Fruit fly (Drosophila melanogaster) S2 (cell line): ENCODE measurements around the gene Ilp7.

Experiments used
- CG8478 ChIP-seq: fragments of >200 bp; optimal IDR thresholded peaks from 2 replicates; lab custom pipeline; 2018
- CTCF ChIP-seq, 2 experiments: fragments of >200 bp; optimal IDR thresholded peaks; 2 replicates each; lab custom pipeline; 2018

Ilp7 gene

dm6 chrX:3681729-3682482 lies 14.5 kb downstream of the Ilp7 start:
- no peak for TF ChIP-seq CTCF (optimal IDR thresholded peaks at IDR 0.05; lab: Kevin White, UChicago)
- no peak for TF ChIP-seq CG8478 (lab: Kevin White, UChicago)

- TF ChIP-seq CTCF (optimal IDR thresholded peaks at IDR 0.05; lab: Kevin White, UChicago) (no peak), CG8478 (lab: Kevin White, UChicago) (no peak)
Measured at dm6 chrX:3682483-3682813, 15.0 kb downstream of the Ilp7 start.

dm6 chrX:3684809-3685533 lies 17.6 kb downstream of the Ilp7 start:
- TF ChIP-seq CTCF (optimal IDR thresholded peaks at IDR 0.05; lab: Kevin White, UChicago) = no peak
- TF ChIP-seq CG8478 (lab: Kevin White, UChicago) = no peak

- TF ChIP-seq CG8478 (lab: Kevin White, UChicago) = no peak
- no peak for TF ChIP-seq CTCF (optimal IDR thresholded peaks at IDR 0.05; lab: Kevin White, UChicago)
Measured at dm6 chrX:3685534-3685922, 18.1 kb downstream of the Ilp7 start.

- TF ChIP-seq CTCF (optimal IDR thresholded peaks at IDR 0.05; lab: Kevin White, UChicago) (no peak), CG8478 (lab: Kevin White, UChicago) (no peak)
Measured at dm6 chrX:3686469-3687410, 19.3 kb downstream of the Ilp7 start.

- TF ChIP-seq CG8478 (lab: Kevin White, UChicago) = no peak
- TF ChIP-seq CTCF (optimal IDR thresholded peaks at IDR 0.05; lab: Kevin White, UChicago) = no peak
Measured at dm6 chrX:3687837-3688375, 20.5 kb downstream of the Ilp7 start.

- TF ChIP-seq CTCF (optimal IDR thresholded peaks at IDR 0.05; lab: Kevin White, UChicago) = no peak
- TF ChIP-seq CG8478 (lab: Kevin White, UChicago) = no peak
Measured at dm6 chrX:3688576-3688975, 21.2 kb downstream of the Ilp7 start.

- no peak for TF ChIP-seq CG8478 (lab: Kevin White, UChicago)
- no peak for TF ChIP-seq CTCF (optimal IDR thresholded peaks at IDR 0.05; lab: Kevin White, UChicago)
Measured at dm6 chrX:3689079-3689478, 21.7 kb downstream of the Ilp7 start.

dm6 chrX:3690631-3691030 lies 23.2 kb downstream of the Ilp7 start:
- no peak for TF ChIP-seq CTCF (optimal IDR thresholded peaks at IDR 0.05; lab: Kevin White, UChicago)
- TF ChIP-seq CG8478 (lab: Kevin White, UChicago) = no peak

dm6 chrX:3691623-3692553 lies 24.5 kb downstream of the Ilp7 start:
- no peak for TF ChIP-seq CTCF (optimal IDR thresholded peaks at IDR 0.05; lab: Kevin White, UChicago)
- no peak for TF ChIP-seq CG8478 (lab: Kevin White, UChicago)

dm6 chrX:3693989-3694769 lies 26.8 kb downstream of the Ilp7 start:
- no peak for TF ChIP-seq CTCF (optimal IDR thresholded peaks at IDR 0.05; lab: Kevin White, UChicago)
- TF ChIP-seq CG8478 (lab: Kevin White, UChicago) = no peak

- no peak for TF ChIP-seq CTCF (optimal IDR thresholded peaks at IDR 0.05; lab: Kevin White, UChicago)
- no peak for TF ChIP-seq CG8478 (lab: Kevin White, UChicago)
Measured at dm6 chrX:3694770-3695145, 27.3 kb downstream of the Ilp7 start.
